Worm (Caenorhabditis elegans): Measurements from ENCODE around the gene C09B9.7.
"Not testable (repeated sequence)": the region's sequence is repeated elsewhere in the genome, so short reads cannot be mapped to it uniquely, and the experiment has no call there.

ce11 chrIV:5064961-5065360, 4.1 kb upstream of the C09B9.7 start, which contains the start of gene msp-53:
- not testable (repeated sequence) for TF ChIP-seq W03F9.2, him-1 (tag; optimal IDR thresholded peaks at IDR 0.05)
